Fruit fly (Drosophila melanogaster): ENCODE data around the gene Rcc1.

Rcc1 gene

dm6 chr3L:5882209-5882403 lies 50.5 kb downstream of the Rcc1 start, which contains the start of gene CG13287:
TSS of gene CG13287 (plus strand) at chr3L:5882304.
- TF ChIP-seq CG6854 (GFP tag; optimal IDR thresholded peaks at IDR 0.05) (no peak), C15 (GFP tag; IDR thresholded peaks at IDR 0.05) (no peak), nerfin-1 (tag; optimal IDR thresholded peaks at IDR 0.05) (peak; percentile 45), ems (GFP tag; optimal IDR thresholded peaks at IDR 0.05) (no peak)

- TF ChIP-seq az2 (GFP tag; optimal IDR thresholded peaks at IDR 0.05) (peak; percentile 64), inv (GFP tag; IDR thresholded peaks at IDR 0.05; ENCODE audit: partially characterized antibody) (no peak), kay (GFP tag; optimal IDR thresholded peaks at IDR 0.05) (peak; percentile 10), CG1832 (GFP tag; optimal IDR thresholded peaks at IDR 0.05) (peak; percentile 86), CG8924 (tag; optimal IDR thresholded peaks at IDR 0.05) (peak; percentile 77), grn (GFP tag; optimal IDR thresholded peaks at IDR 0.05) (no peak), NK7.1 (GFP tag; optimal IDR thresholded peaks at IDR 0.05) (no peak), CG10147 (GFP tag; optimal IDR thresholded peaks at IDR 0.05) (no peak), CG2875 (GFP tag; optimal IDR thresholded peaks at IDR 0.05) (peak; percentile 37), CG4328 (GFP tag; optimal IDR thresholded peaks at IDR 0.05) (no peak), seq (GFP tag; IDR thresholded peaks at IDR 0.05) (peak; percentile 63; the same call in 1 of the 2 replicates), CG9817 (tag; optimal IDR thresholded peaks at IDR 0.05) (peak; percentile 14), gcm2 (GFP tag; optimal IDR thresholded peaks at IDR 0.05) (no peak), CG1602 (GFP tag; optimal IDR thresholded peaks at IDR 0.05) (peak; percentile 63), CG1529 (GFP tag; optimal IDR thresholded peaks at IDR 0.05) (peak; percentile 49), dm (GFP tag; optimal IDR thresholded peaks at IDR 0.05) (no peak), CG12236 (GFP tag; optimal IDR thresholded peaks at IDR 0.05) (peak; percentile 52), tx (GFP tag; optimal IDR thresholded peaks at IDR 0.05) (peak; percentile 3), cad (GFP tag; optimal IDR thresholded peaks at IDR 0.05) (no peak), Antp (GFP tag; optimal IDR thresholded peaks at IDR 0.05) (no peak), CG10979 (tag; optimal IDR thresholded peaks at IDR 0.05) (peak; percentile 29), dmrt99B (tag; optimal IDR thresholded peaks at IDR 0.05) (peak; percentile 82), CG16863 (GFP tag; optimal IDR thresholded peaks at IDR 0.05) (peak; percentile 69), zen (tag; optimal IDR thresholded peaks at IDR 0.05) (no peak), hkb (optimal IDR thresholded peaks at IDR 0.05) (no peak), hkb (GFP tag; IDR thresholded peaks at IDR 0.05) (no peak), al (GFP tag; IDR thresholded peaks at IDR 0.05) (no peak), CG14014 (GFP tag; IDR thresholded peaks at IDR 0.05) (peak; percentile 49; the same call in 1 of the 2 replicates), bab2 (GFP tag; optimal IDR thresholded peaks at IDR 0.05) (no peak), B-H1 (GFP tag; IDR thresholded peaks at IDR 0.05) (no peak), CG13894 (tag; optimal IDR thresholded peaks at IDR 0.05) (no peak), Myb (GFP tag; optimal IDR thresholded peaks at IDR 0.05) (peak; percentile 7), cwo (GFP tag; optimal IDR thresholded peaks at IDR 0.05) (no peak), CG6813 (GFP tag; optimal IDR thresholded peaks at IDR 0.05) (no peak), jing (GFP tag; optimal IDR thresholded peaks at IDR 0.05) (no peak), CG7372 (GFP tag; IDR thresholded peaks at IDR 0.05) (no peak), otp (GFP tag; IDR thresholded peaks at IDR 0.05) (0 out of 3 replicates have a peak, but pooled peaks have one; percentile 33), NfI (GFP tag; optimal IDR thresholded peaks at IDR 0.05) (peak; percentile 40), CG17385 (GFP tag; optimal IDR thresholded peaks at IDR 0.05) (peak; percentile 64), CG4282 (GFP tag; optimal IDR thresholded peaks at IDR 0.05) (peak; percentile 23), tap (tag; optimal IDR thresholded peaks at IDR 0.05) (peak; percentile 75), Chrac-16 (GFP tag; optimal IDR thresholded peaks at IDR 0.05) (peak; percentile 56), H2.0 (GFP tag; IDR thresholded peaks at IDR 0.05) (peak; percentile 44; the same call in 1 of the 2 replicates), zfh2 (GFP tag; optimal IDR thresholded peaks at IDR 0.05) (no peak), pita (GFP tag; optimal IDR thresholded peaks at IDR 0.05) (no peak)
Observed at dm6 chr3L:5881310-5882208, 51.0 kb downstream of the Rcc1 start.

All from whole organism, embryonic.